Fruit fly (Drosophila melanogaster): Measurements from ENCODE around the gene CG2747.

dm6 chr3R:8037896-8038295 lies 7.3 kb upstream of the CG2747 start:
- TF ChIP-seq CG10348 (GFP tag; IDR thresholded peaks at IDR 0.05) (no peak; the same call in 1 of the 2 replicates), CG15710 (tag; optimal IDR thresholded peaks at IDR 0.05) (peak; percentile 4), CG17806 (tag; optimal IDR thresholded peaks at IDR 0.05) (peak; percentile 59), fd96Ca (GFP tag; IDR thresholded peaks at IDR 0.05) (peak; percentile 43; the same call in 2 of the 3 replicates)
